Fruit fly (Drosophila melanogaster): ENCODE results near the gene MsR1.

- TF ChIP-seq Hr38 (GFP tag; optimal IDR thresholded peaks at IDR 0.05) (no peak), salr (GFP tag; optimal IDR thresholded peaks at IDR 0.05) (no peak), pdm3 (GFP tag; optimal IDR thresholded peaks at IDR 0.05) (no peak), CG6792 (GFP tag; optimal IDR thresholded peaks at IDR 0.05) (no peak), OdsH (GFP tag; optimal IDR thresholded peaks at IDR 0.05) (no peak), Sox102F (GFP tag; optimal IDR thresholded peaks at IDR 0.05) (no peak), ss (GFP tag; optimal IDR thresholded peaks at IDR 0.05) (no peak), Gug (GFP tag; IDR thresholded peaks at IDR 0.05) (no peak), CG16779 (tag; optimal IDR thresholded peaks at IDR 0.05) (no peak), achi (GFP tag; optimal IDR thresholded peaks at IDR 0.05) (no peak), CG11294 (GFP tag; IDR thresholded peaks at IDR 0.05) (no peak), Met (GFP tag; optimal IDR thresholded peaks at IDR 0.05) (no peak), CG7368 (GFP tag; optimal IDR thresholded peaks at IDR 0.05) (no peak), CG10669 (GFP tag; optimal IDR thresholded peaks at IDR 0.05) (no peak)
These were observed 57.0 kb downstream of the MsR1 start for dm6 chr3L:2379472-2379871.

All from whole organism, prepupa.